Worm (Caenorhabditis elegans) whole organism, L4 larva: ENCODE measurements around the gene D1053.3.

Experiments
- F37D6.2 ChIP-seq: sonication (generic microtip); optimal IDR thresholded peaks from 2 replicates; lab custom pipeline; 2016; ENCODE audit warnings: mild to moderate bottlenecking, missing genetic modification characterization, missing compliant biosample characterization
- R02D3.7 ChIP-seq: fragments of 150-350 bp; sonication (generic microtip); optimal IDR thresholded peaks from 3 replicates; lab custom pipeline; 2014; ENCODE audit warnings: missing biosample characterization, missing genetic modification characterization
- T20F7.1 ChIP-seq: fragments of 200-800 bp; sonication (Bioruptor generic); optimal IDR thresholded peaks from 2 replicates; lab custom pipeline; 2018; ENCODE audit warnings: mild to moderate bottlenecking, missing genetic modification characterization, missing compliant biosample characterization
- T26A8.4 ChIP-seq: fragments of 200-800 bp; sonication (Bioruptor generic); IDR thresholded peaks from 2 replicates; pipeline ENCODE4 v1.3.6; 2022; ENCODE audit warnings: missing genetic modification characterization, missing compliant biosample characterization
- Y5F2A.4 ChIP-seq: fragments of 200-800 bp; sonication (Bioruptor generic); optimal IDR thresholded peaks from 2 replicates; lab custom pipeline; 2018; ENCODE audit warnings: mild to moderate bottlenecking, missing genetic modification characterization, missing compliant biosample characterization
- Y75B8A.6 ChIP-seq: fragments of 200-800 bp; sonication (Bioruptor generic); IDR thresholded peaks from 2 replicates; pipeline ENCODE4 v1.3.6; 2022; ENCODE audit warnings: missing genetic modification reagents, missing genetic modification characterization, missing compliant biosample characterization
- ZK337.2 ChIP-seq: fragments of 200-800 bp; sonication (Bioruptor generic); IDR thresholded peaks from 2 replicates; pipeline ENCODE4 v1.3.6; 2022; ENCODE audit warnings: missing genetic modification reagents, missing genetic modification characterization, missing compliant biosample characterization
- aly-2 ChIP-seq: sonication (generic microtip); optimal IDR thresholded peaks from 2 replicates; lab custom pipeline; 2018; ENCODE audit warnings: missing biosample characterization, missing genetic modification characterization
- arid-1 ChIP-seq: fragments of 200-800 bp; sonication (Bioruptor generic); conservative IDR thresholded peaks from 2 replicates; pipeline ENCODE4 v1.3.6; 2022; ENCODE audit warnings: missing genetic modification reagents, missing genetic modification characterization, missing compliant biosample characterization
- ceh-20 ChIP-seq: fragments of 200-800 bp; sonication (Bioruptor generic); IDR thresholded peaks from 2 replicates; pipeline ENCODE4 v1.3.6; 2022; ENCODE audit warnings: missing genetic modification reagents, missing genetic modification characterization, missing compliant biosample characterization
- ceh-32 ChIP-seq: sonication (generic microtip); optimal IDR thresholded peaks from 2 replicates; lab custom pipeline; 2016; ENCODE audit warnings: mild to moderate bottlenecking, missing genetic modification characterization, missing compliant biosample characterization; ENCODE audit not compliant: poor library complexity
- ces-1 ChIP-seq: fragments of 150-350 bp; sonication (generic microtip); optimal IDR thresholded peaks from 4 replicates; lab custom pipeline; 2014; ENCODE audit warnings: missing biosample characterization, missing genetic modification reagents, missing genetic modification characterization
- daf-16 ChIP-seq, 3 experiments: sonication (generic microtip); optimal IDR thresholded peaks; 2 replicates each; lab custom pipeline; 2016 to 2017; ENCODE audit warnings: missing genetic modification characterization in 3 of 3, missing genetic modification reagents in 3 of 3, mild to moderate bottlenecking in 2 of 3, missing compliant biosample characterization in 2 of 3, missing biosample characterization in 1 of 3, moderate library complexity in 1 of 3
- hlh-11 ChIP-seq: fragments of 200-800 bp; sonication (Bioruptor generic); optimal IDR thresholded peaks from 2 replicates; lab custom pipeline; 2018; ENCODE audit warnings: mild to moderate bottlenecking, missing genetic modification characterization, missing compliant biosample characterization
- hlh-30 ChIP-seq: sonication (generic microtip); optimal IDR thresholded peaks from 2 replicates; lab custom pipeline; 2017; ENCODE audit warnings: antibody characterized with exemption, mild to moderate bottlenecking, missing genetic modification characterization, missing compliant biosample characterization; ENCODE audit not compliant: insufficient read depth
- lim-7 ChIP-seq: fragments of 200-800 bp; sonication (Bioruptor generic); IDR thresholded peaks from 2 replicates; pipeline ENCODE4 v1.3.6; 2022; ENCODE audit warnings: missing genetic modification characterization, missing compliant biosample characterization
- lin-1 ChIP-seq: fragments of 200-800 bp; sonication (Bioruptor generic); IDR thresholded peaks from 2 replicates; pipeline ENCODE4 v1.3.6; 2022; ENCODE audit warnings: missing genetic modification reagents, missing genetic modification characterization, missing compliant biosample characterization
- lin-15B ChIP-seq: fragments of 150-350 bp; sonication (generic microtip); optimal IDR thresholded peaks from 3 replicates; lab custom pipeline; 2014; ENCODE audit warnings: missing biosample characterization, missing genetic modification characterization
- lir-3 ChIP-seq: sonication (generic microtip); optimal IDR thresholded peaks from 2 replicates; lab custom pipeline; 2016; ENCODE audit warnings: mild to moderate bottlenecking, missing genetic modification characterization, missing compliant biosample characterization
- lsy-2 ChIP-seq, 2 experiments: fragments of 150-350 bp in 1 of 2; sonication (generic microtip) in 1 of 2; optimal IDR thresholded peaks; 2 replicates each; lab custom pipeline; 2014 to 2017; ENCODE audit warnings: missing biosample characterization in 2 of 2, missing genetic modification characterization in 2 of 2
- madf-9 ChIP-seq: fragments of 200-800 bp; sonication (Bioruptor generic); conservative IDR thresholded peaks from 2 replicates; pipeline ENCODE4 v1.3.6; 2022; ENCODE audit warnings: missing genetic modification reagents, missing genetic modification characterization, missing compliant biosample characterization
- mxl-2 ChIP-seq: fragments of 200-800 bp; sonication (Bioruptor generic); conservative IDR thresholded peaks from 2 replicates; pipeline ENCODE4 v1.3.6; 2022; ENCODE audit warnings: missing genetic modification reagents, missing genetic modification characterization, missing compliant biosample characterization
- mxl-3 ChIP-seq: fragments of 200-800 bp; sonication (Bioruptor generic); optimal IDR thresholded peaks from 2 replicates; lab custom pipeline; 2018; ENCODE audit warnings: mild to moderate bottlenecking, missing genetic modification characterization, missing compliant biosample characterization
- nhr-10 ChIP-seq: fragments of 150-350 bp; optimal IDR thresholded peaks from 2 replicates; lab custom pipeline; 2014; ENCODE audit warnings: missing biosample characterization, missing genetic modification characterization
- nhr-102 ChIP-seq: sonication (generic microtip); optimal IDR thresholded peaks from 2 replicates; lab custom pipeline; 2016; ENCODE audit warnings: mild to moderate bottlenecking, missing genetic modification characterization, moderate library complexity, missing compliant biosample characterization
- nhr-11 ChIP-seq: fragments of 150-350 bp; optimal IDR thresholded peaks from 2 replicates; lab custom pipeline; 2014; ENCODE audit warnings: missing biosample characterization, missing genetic modification characterization
- nhr-28 ChIP-seq: fragments of 150-350 bp; optimal IDR thresholded peaks from 2 replicates; lab custom pipeline; 2014; ENCODE audit warnings: missing biosample characterization, missing genetic modification characterization
- nhr-48 ChIP-seq: sonication (generic microtip); optimal IDR thresholded peaks from 2 replicates; lab custom pipeline; 2016; ENCODE audit warnings: mild to moderate bottlenecking, missing genetic modification characterization, missing compliant biosample characterization
- nhr-77 ChIP-seq: fragments of 150-350 bp; optimal IDR thresholded peaks from 2 replicates; lab custom pipeline; 2014; ENCODE audit warnings: missing biosample characterization, missing genetic modification characterization
- pha-4 ChIP-seq, 2 experiments: fragments of 150-350 bp in 1 of 2; fragments of 200-800 bp in 1 of 2; sonication (Bioruptor generic) in 1 of 2; IDR thresholded peaks in 1 of 2; optimal IDR thresholded peaks in 1 of 2; 2 replicates each; pipeline versions ENCODE4 v1.3.6 to Lab custom; 2014 to 2022; ENCODE audit warnings: missing genetic modification characterization in 2 of 2, missing genetic modification reagents in 2 of 2, missing biosample characterization in 1 of 2, missing compliant biosample characterization in 1 of 2
- php-3 ChIP-seq: fragments of 200-800 bp; sonication (Bioruptor generic); IDR thresholded peaks from 2 replicates; pipeline ENCODE4 v1.3.6; 2022; ENCODE audit warnings: missing genetic modification reagents, missing genetic modification characterization, missing compliant biosample characterization
- pqm-1 ChIP-seq: sonication (generic microtip); optimal IDR thresholded peaks from 2 replicates; lab custom pipeline; 2017; ENCODE audit warnings: missing biosample characterization, missing genetic modification characterization
- sdz-12 ChIP-seq: fragments of 200-800 bp; sonication (Bioruptor generic); optimal IDR thresholded peaks from 2 replicates; lab custom pipeline; 2018; ENCODE audit warnings: mild to moderate bottlenecking, missing genetic modification characterization, missing compliant biosample characterization
- set-16 ChIP-seq: fragments of 200-800 bp; sonication (Bioruptor generic); IDR thresholded peaks from 2 replicates; pipeline ENCODE4 v1.3.6; 2022; ENCODE audit warnings: missing genetic modification reagents, missing genetic modification characterization, missing compliant biosample characterization
- snpc-4 ChIP-seq: fragments of 150-350 bp; optimal IDR thresholded peaks from 2 replicates; lab custom pipeline; 2014; ENCODE audit warnings: missing biosample characterization, missing genetic modification characterization
- tag-97 ChIP-seq: fragments of 200-800 bp; sonication (Bioruptor generic); IDR thresholded peaks from 2 replicates; pipeline ENCODE4 v1.3.6; 2022; ENCODE audit warnings: missing genetic modification characterization, missing compliant biosample characterization
- tra-1 ChIP-seq: fragments of 200-800 bp; sonication (Bioruptor generic); IDR thresholded peaks from 2 replicates; pipeline ENCODE4 v1.3.6; 2022; ENCODE audit warnings: missing genetic modification reagents, missing genetic modification characterization, missing compliant biosample characterization
- unc-62 ChIP-seq, 3 experiments: fragments of 150-350 bp in 1 of 3; sonication (generic microtip); optimal IDR thresholded peaks in 2 of 3; peaks in 1 of 3; 1 replicate in 1 of 3; 2 replicates in 2 of 3; lab custom pipeline; 2014 to 2017; ENCODE audit warnings: missing biosample characterization in 3 of 3, missing genetic modification characterization in 3 of 3, missing genetic modification reagents in 3 of 3, missing genotype in 1 of 3
- zfp-3 ChIP-seq: fragments of 200-800 bp; sonication (Bioruptor generic); conservative IDR thresholded peaks from 2 replicates; pipeline ENCODE4 v1.3.6; 2022; ENCODE audit warnings: missing genetic modification reagents, missing genetic modification characterization, missing compliant biosample characterization
- zip-2 ChIP-seq: fragments of 150-350 bp; optimal IDR thresholded peaks from 2 replicates; lab custom pipeline; 2014; ENCODE audit warnings: missing biosample characterization, missing genetic modification characterization
- ztf-7 ChIP-seq: fragments of 150-350 bp; optimal IDR thresholded peaks from 2 replicates; lab custom pipeline; 2014; ENCODE audit warnings: missing biosample characterization, missing genetic modification characterization

Gene D1053.3

DNA sequence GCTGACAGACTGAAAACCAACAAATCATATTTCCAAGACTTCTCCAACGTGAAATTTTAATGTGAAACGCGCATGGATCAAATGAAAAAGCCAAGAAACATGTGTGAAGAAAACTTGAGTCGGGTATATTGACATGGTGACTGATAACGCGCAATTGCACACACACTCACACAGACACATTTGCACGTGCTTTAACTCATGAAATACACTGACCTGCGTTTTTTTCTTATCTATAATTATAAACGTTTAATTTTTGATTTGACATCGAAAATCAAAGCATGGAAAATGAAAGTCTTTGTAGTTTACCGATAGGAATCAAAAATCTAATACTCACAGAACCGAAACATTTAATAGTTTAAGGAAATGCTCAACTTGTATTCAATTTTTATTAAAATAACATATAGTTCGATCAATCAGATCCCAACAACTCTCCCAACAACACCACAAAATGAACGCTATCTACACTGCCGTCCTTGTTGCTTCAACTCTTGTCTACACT is 1.7 kb upstream of the D1053.3 start, which contains the start of gene nspa-9 (continued):
- TF ChIP-seq tag-97 (GFP tag; lab: Robert Waterston, UW) (no peak), R02D3.7 (tag; lab: Kevin White, UChicago) (no peak), madf-9 (GFP tag; lab: Robert Waterston, UW) (no peak), lir-3 (tag; lab: Kevin White, UChicago) (no peak), ZK337.2 (GFP tag; lab: Robert Waterston, UW) (no peak), nhr-48 (peak; percentile 40), aly-2 (tag; lab: Kevin White, UChicago) (no peak), mxl-2 (GFP tag; lab: Robert Waterston, UW) (0 out of 2 replicates have a peak, but pooled peaks have one; percentile 10), lim-7 (GFP tag; lab: Robert Waterston, UW) (no peak), ceh-32 (no peak), nhr-77 (tag; lab: Kevin White, UChicago) (peak; percentile 82), set-16 (GFP tag; lab: Robert Waterston, UW) (no peak), ces-1 (GFP tag; lab: Kevin White, UChicago) (no peak), T20F7.1 (GFP tag; lab: Kevin White, UChicago) (peak; percentile 5), daf-16 (GFP tag; optimal IDR thresholded peaks at IDR 0.05; lab: Kevin White, UChicago) (no peak), daf-16 (tag; optimal IDR thresholded peaks at IDR 0.05; lab: Kevin White, UChicago) (peak; percentile 91), Y75B8A.6 (GFP tag; lab: Robert Waterston, UW) (no peak), lin-15B (tag; lab: Kevin White, UChicago) (no peak), nhr-10 (tag; lab: Kevin White, UChicago) (no peak), nhr-11 (tag; lab: Kevin White, UChicago) (no peak), F37D6.2 (tag; lab: Kevin White, UChicago) (no peak), arid-1 (GFP tag; lab: Robert Waterston, UW) (no peak), unc-62 (GFP tag; optimal IDR thresholded peaks at IDR 0.05 in 1 of 2; lab: Kevin White, UChicago) (peak in 1 of 2 experiments; percentile 81), unc-62 (tag; optimal IDR thresholded peaks at IDR 0.05; lab: Kevin White, UChicago) (no peak), pqm-1 (tag; lab: Kevin White, UChicago) (peak; percentile 62), hlh-11 (tag; lab: Kevin White, UChicago) (peak; percentile 83)
- TF ChIP-seq, all 104 proteins: peak for 16

ce11 chrX:11734110-11734509 is 2.8 kb downstream of the D1053.3 start:
- TF ChIP-seq ceh-20 (GFP tag; lab: Robert Waterston, UW), result no peak
- peak; percentile 29 for TF ChIP-seq pqm-1 (tag; lab: Kevin White, UChicago)
- no peak for TF ChIP-seq daf-16 (GFP tag; optimal IDR thresholded peaks at IDR 0.05; lab: Kevin White, UChicago)
- TF ChIP-seq daf-16 (tag; optimal IDR thresholded peaks at IDR 0.05; lab: Kevin White, UChicago), result peak; percentile 49
- no peak for TF ChIP-seq Y5F2A.4 (GFP tag; lab: Kevin White, UChicago)
- TF ChIP-seq zfp-3, result no peak
- TF ChIP-seq nhr-28, result peak; percentile 40
- TF ChIP-seq, all 104 proteins: peak for 3

- TF ChIP-seq zip-2 (no peak), unc-62 (GFP tag; optimal IDR thresholded peaks at IDR 0.05 in 1 of 2; lab: Kevin White, UChicago) (peak in 1 of 2 experiments; percentile 93), unc-62 (tag; optimal IDR thresholded peaks at IDR 0.05; lab: Kevin White, UChicago) (no peak), hlh-30 (tag; lab: Kevin White, UChicago) (peak; percentile 28)
Observed at ce11 chrX:11732752-11733151, 4.2 kb downstream of the D1053.3 start.

DNA sequence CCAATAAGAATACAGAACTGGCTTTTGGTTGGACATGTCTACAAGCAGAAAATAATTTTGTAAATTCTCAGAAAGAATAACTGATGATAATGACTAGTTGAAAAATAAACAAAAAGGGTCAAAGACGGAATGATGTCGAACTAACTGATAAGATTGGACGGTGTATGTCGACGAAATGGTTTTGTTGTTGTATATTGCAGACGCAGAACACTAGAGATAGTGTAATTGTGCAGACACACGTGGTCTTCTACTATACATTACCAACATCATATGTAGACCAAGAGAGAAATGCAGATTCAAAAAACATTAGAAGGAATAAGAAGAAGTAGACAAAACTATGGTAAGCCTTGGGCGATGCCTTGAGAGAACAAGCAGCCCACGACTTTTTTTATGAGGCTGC is 9.2 kb downstream of the D1053.3 start, which contains the start of the genes gst-42 and D1053.2:
gst-42 (minus strand) TSS at position 176 of the 400 bp plus-strand sequence.
D1053.2 (plus strand) TSS at position 391 of the 400 bp plus-strand sequence.
- TF ChIP-seq nhr-102 (tag; lab: Kevin White, UChicago) (peak; percentile 78), ztf-7 (tag; lab: Kevin White, UChicago) (peak; percentile 33), nhr-48 (peak; percentile 66), snpc-4 (tag; lab: Kevin White, UChicago) (no peak), tra-1 (GFP tag; lab: Robert Waterston, UW) (peak; percentile 63; the same call in 1 of the 2 replicates), T20F7.1 (GFP tag; lab: Kevin White, UChicago) (peak; percentile 26), php-3 (peak; percentile 77), daf-16 (GFP tag; optimal IDR thresholded peaks at IDR 0.05; lab: Kevin White, UChicago) (peak in 1 of 2 experiments; percentile 9), daf-16 (tag; optimal IDR thresholded peaks at IDR 0.05; lab: Kevin White, UChicago) (peak; percentile 99), T26A8.4 (GFP tag; lab: Robert Waterston, UW) (no peak), mxl-3 (GFP tag; lab: Kevin White, UChicago) (peak; percentile 99), nhr-28 (peak; percentile 96), unc-62 (GFP tag; optimal IDR thresholded peaks at IDR 0.05 in 1 of 2; lab: Kevin White, UChicago) (peak in 1 of 2 experiments; percentile 40), unc-62 (tag; optimal IDR thresholded peaks at IDR 0.05; lab: Kevin White, UChicago) (no peak), pha-4 (GFP tag; IDR thresholded peaks at IDR 0.05; lab: Robert Waterston, UW) (no peak), pha-4 (tag; optimal IDR thresholded peaks at IDR 0.05; lab: Kevin White, UChicago) (peak; percentile 3), sdz-12 (GFP tag; lab: Kevin White, UChicago) (no peak), lin-1 (GFP tag; lab: Robert Waterston, UW) (peak; percentile 53; the same call in 1 of the 2 replicates), nhr-10 (tag; lab: Kevin White, UChicago) (peak; percentile 62), hlh-11 (tag; lab: Kevin White, UChicago) (peak; percentile 93), lsy-2 (tag; optimal IDR thresholded peaks at IDR 0.05; lab: Kevin White, UChicago) (peak in 1 of 2 experiments; percentile 42)
